Fruit fly (Drosophila melanogaster) whole organism, embryonic: ENCODE data around the gene alphaCOP.

Experiments used
- Awh ChIP-seq: fragments of 200-800 bp; sonication (Bioruptor generic); IDR thresholded peaks from 2 replicates; pipeline ENCODE4, ENCODE4 v1.3.6; 2022; ENCODE audit warnings: missing biosample characterization, missing genetic modification characterization
- CG1024 ChIP-seq: fragments of 200-800 bp; sonication (Bioruptor generic); IDR thresholded peaks from 2 replicates; pipeline ENCODE4 v1.3.6; 2022; ENCODE audit warnings: missing biosample characterization, missing genetic modification characterization
- CG11085 ChIP-seq: fragments of 200-800 bp; sonication (Bioruptor generic); IDR thresholded peaks from 2 replicates; pipeline ENCODE4 v1.3.6; 2022; ENCODE audit warnings: missing biosample characterization, missing genetic modification characterization
- CG1233 ChIP-seq: fragments of 200-800 bp; sonication (Bioruptor generic); optimal IDR thresholded peaks from 4 replicates; lab custom pipeline; 2018; ENCODE audit warnings: missing biosample characterization, mild to moderate bottlenecking, missing genetic modification characterization
- CG13123 ChIP-seq: fragments of 200-800 bp; sonication (Bioruptor generic); optimal IDR thresholded peaks from 2 replicates; lab custom pipeline; 2016; ENCODE audit warnings: missing biosample characterization, missing genetic modification characterization
- CG13296 ChIP-seq: fragments of 200-800 bp; sonication (Bioruptor generic); optimal IDR thresholded peaks from 3 replicates; lab custom pipeline; 2018; ENCODE audit warnings: missing biosample characterization, mild to moderate bottlenecking, missing genetic modification characterization
- CG13424 ChIP-seq: fragments of 200-800 bp; sonication (Bioruptor generic); optimal IDR thresholded peaks from 2 replicates; lab custom pipeline; 2019; ENCODE audit warnings: missing biosample characterization, mild to moderate bottlenecking, missing genetic modification characterization, moderate library complexity
- CG13624 ChIP-seq: fragments of 200-800 bp; sonication (Bioruptor generic); optimal IDR thresholded peaks from 2 replicates; lab custom pipeline; 2016; ENCODE audit warnings: missing biosample characterization, missing genetic modification characterization
- CG1529 ChIP-seq: fragments of 200-800 bp; sonication (Bioruptor generic); optimal IDR thresholded peaks from 3 replicates; lab custom pipeline; 2018; ENCODE audit warnings: missing biosample characterization, missing genetic modification characterization
- CG17912 ChIP-seq: fragments of 200-800 bp; sonication (Bioruptor generic); optimal IDR thresholded peaks from 2 replicates; lab custom pipeline; 2018; ENCODE audit warnings: missing biosample characterization, mild to moderate bottlenecking, missing genetic modification characterization
- CG1832 ChIP-seq: fragments of 200-800 bp; sonication (Bioruptor generic); optimal IDR thresholded peaks from 2 replicates; lab custom pipeline; 2017; ENCODE audit warnings: missing biosample characterization, mild to moderate bottlenecking, missing genetic modification characterization, inconsistent platforms
- CG2120 ChIP-seq: fragments of 200-800 bp; sonication (Bioruptor generic); optimal IDR thresholded peaks from 3 replicates; lab custom pipeline; 2016; ENCODE audit warnings: missing biosample characterization, missing genetic modification characterization
- CG2129 ChIP-seq: fragments of 200-800 bp; sonication (Bioruptor generic); IDR thresholded peaks from 2 replicates; pipeline ENCODE4 v1.3.6; 2022; ENCODE audit warnings: missing biosample characterization, missing genetic modification characterization; ENCODE audit not compliant: partially characterized antibody
- CG33213 ChIP-seq: fragments of 200-800 bp; sonication (Bioruptor generic); optimal IDR thresholded peaks from 3 replicates; lab custom pipeline; 2016; ENCODE audit warnings: missing biosample characterization, missing genetic modification characterization
- CG4360 ChIP-seq: fragments of 200-800 bp; sonication (Bioruptor generic); IDR thresholded peaks from 2 replicates; pipeline ENCODE4 v1.3.6; 2022; ENCODE audit warnings: missing biosample characterization, missing genetic modification characterization
- CG6813 ChIP-seq: fragments of 200-800 bp; sonication (Bioruptor generic); optimal IDR thresholded peaks from 2 replicates; lab custom pipeline; 2017; ENCODE audit warnings: missing biosample characterization, missing genetic modification characterization, mild to moderate bottlenecking, moderate library complexity, missing genetic modification reagents
- CG6854 ChIP-seq: fragments of 200-800 bp; sonication (Bioruptor generic); optimal IDR thresholded peaks from 3 replicates; lab custom pipeline; 2017; ENCODE audit warnings: missing biosample characterization, mild to moderate bottlenecking, missing genetic modification characterization
- CG7271 ChIP-seq: fragments of 200-800 bp; sonication (Bioruptor generic); optimal IDR thresholded peaks from 2 replicates; lab custom pipeline; 2018; ENCODE audit warnings: missing biosample characterization, mild to moderate bottlenecking, missing genetic modification characterization, moderate library complexity
- CG7839 ChIP-seq: fragments of 200-800 bp; sonication (Bioruptor generic); optimal IDR thresholded peaks from 3 replicates; lab custom pipeline; 2018; ENCODE audit warnings: missing biosample characterization, mild to moderate bottlenecking, missing genetic modification characterization, moderate library complexity
- CG9215 ChIP-seq: fragments of 200-800 bp; sonication (Bioruptor generic); IDR thresholded peaks from 2 replicates; pipeline ENCODE4 v1.3.6; 2022; ENCODE audit warnings: missing biosample characterization, missing genetic modification characterization
- CG9437 ChIP-seq: fragments of 200-800 bp; sonication (Bioruptor generic); optimal IDR thresholded peaks from 2 replicates; lab custom pipeline; 2018; ENCODE audit warnings: missing biosample characterization, mild to moderate bottlenecking, missing genetic modification characterization
- Camta ChIP-seq: fragments of 200-800 bp; sonication (Bioruptor generic); optimal IDR thresholded peaks from 2 replicates; lab custom pipeline; 2016; ENCODE audit warnings: missing biosample characterization, missing genetic modification characterization
- CoRest ChIP-seq: fragments of 200-800 bp; sonication (Bioruptor generic); optimal IDR thresholded peaks from 3 replicates; lab custom pipeline; 2018; ENCODE audit warnings: missing biosample characterization, mild to moderate bottlenecking, missing genetic modification characterization, moderate library complexity
- E2f1 ChIP-seq: fragments of 200-800 bp; sonication (Bioruptor generic); IDR thresholded peaks from 2 replicates; pipeline ENCODE4 v1.3.6; 2022; ENCODE audit warnings: missing biosample characterization, missing genetic modification characterization
- Gug ChIP-seq: fragments of 200-800 bp; sonication (Bioruptor generic); IDR thresholded peaks from 4 replicates; pipeline ENCODE4 v1.3.6; 2022; ENCODE audit warnings: missing biosample characterization, missing genetic modification characterization
- Hand ChIP-seq: fragments of 200-800 bp; sonication (Bioruptor generic); optimal IDR thresholded peaks from 2 replicates; lab custom pipeline; 2017; ENCODE audit warnings: mild to moderate bottlenecking, missing biosample characterization, missing genetic modification reagents, missing genetic modification characterization
- HmgZ ChIP-seq: fragments of 200-800 bp; sonication (Bioruptor generic); optimal IDR thresholded peaks from 2 replicates; lab custom pipeline; 2018; ENCODE audit warnings: missing biosample characterization, mild to moderate bottlenecking, missing genetic modification characterization
- MBD-R2 ChIP-seq: fragments of 200-800 bp; sonication (Bioruptor generic); IDR thresholded peaks from 2 replicates; pipeline ENCODE4 v1.3.6; 2022; ENCODE audit warnings: missing biosample characterization, missing genetic modification characterization
- NK7.1 ChIP-seq: fragments of 200-800 bp; sonication (Bioruptor generic); optimal IDR thresholded peaks from 3 replicates; lab custom pipeline; 2016; ENCODE audit warnings: missing biosample characterization, missing genetic modification characterization
- Ravus ChIP-seq: fragments of 200-800 bp; sonication (Bioruptor generic); IDR thresholded peaks from 2 replicates; pipeline ENCODE4 v1.3.6; 2022; ENCODE audit warnings: missing biosample characterization, missing genetic modification characterization
- Rfx ChIP-seq: fragments of 200-800 bp; sonication (Bioruptor generic); IDR thresholded peaks from 2 replicates; pipeline ENCODE4 v1.3.6; 2022; ENCODE audit warnings: missing biosample characterization, missing genetic modification characterization
- Rx ChIP-seq: fragments of 200-800 bp; sonication (Bioruptor generic); IDR thresholded peaks from 2 replicates; pipeline ENCODE4 v1.3.6; 2022; ENCODE audit warnings: missing biosample characterization, missing genetic modification characterization
- Xrp1 ChIP-seq: fragments of 200-800 bp; sonication (Bioruptor generic); IDR thresholded peaks from 2 replicates; pipeline ENCODE4 v1.3.6; 2022; ENCODE audit warnings: missing biosample characterization, missing genetic modification characterization
- abd-A ChIP-seq: fragments of 200-800 bp; sonication (Bioruptor generic); optimal IDR thresholded peaks from 3 replicates; lab custom pipeline; 2019; ENCODE audit warnings: missing biosample characterization, mild to moderate bottlenecking, missing genetic modification characterization, moderate library complexity
- ase ChIP-seq: fragments of 200-800 bp; sonication (Bioruptor generic); IDR thresholded peaks from 3 replicates; pipeline ENCODE4 v1.3.6; 2022; ENCODE audit warnings: missing biosample characterization, missing genetic modification characterization
- bab2 ChIP-seq: fragments of 200-800 bp; sonication (Bioruptor generic); optimal IDR thresholded peaks from 2 replicates; lab custom pipeline; 2016; ENCODE audit warnings: missing biosample characterization, missing genetic modification characterization
- danr ChIP-seq: fragments of 200-800 bp; sonication (Bioruptor generic); IDR thresholded peaks from 2 replicates; pipeline ENCODE4 v1.3.6; 2022; ENCODE audit warnings: missing biosample characterization, missing genetic modification characterization
- dm ChIP-seq: fragments of 200-800 bp; sonication (Bioruptor generic); optimal IDR thresholded peaks from 3 replicates; lab custom pipeline; 2016; ENCODE audit warnings: missing biosample characterization, missing genetic modification characterization
- ems ChIP-seq: fragments of 200-800 bp; sonication (Bioruptor generic); optimal IDR thresholded peaks from 3 replicates; lab custom pipeline; 2016; ENCODE audit warnings: missing biosample characterization, missing genetic modification characterization
- h ChIP-seq: fragments of >200 bp; optimal IDR thresholded peaks from 2 replicates; lab custom pipeline; 2017
- hb ChIP-seq: fragments of 200-800 bp; sonication (Bioruptor generic); IDR thresholded peaks from 3 replicates; pipeline ENCODE4 v1.3.6; 2022; ENCODE audit warnings: missing biosample characterization, missing genetic modification characterization; ENCODE audit not compliant: partially characterized antibody
- ind ChIP-seq: fragments of 200-800 bp; sonication (Bioruptor generic); optimal IDR thresholded peaks from 3 replicates; lab custom pipeline; 2016; ENCODE audit warnings: missing biosample characterization, missing genetic modification characterization
- nerfin-2 ChIP-seq: fragments of 200-800 bp; sonication (Bioruptor generic); IDR thresholded peaks from 2 replicates; pipeline ENCODE4 v1.3.6; 2022; ENCODE audit warnings: missing biosample characterization, missing genetic modification characterization; ENCODE audit not compliant: partially characterized antibody
- nom ChIP-seq: fragments of 200-800 bp; sonication (Bioruptor generic); optimal IDR thresholded peaks from 2 replicates; lab custom pipeline; 2017; ENCODE audit warnings: missing biosample characterization, missing genetic modification characterization, mild to moderate bottlenecking, moderate library complexity, missing genetic modification reagents
- org-1 ChIP-seq: fragments of 200-800 bp; sonication (Bioruptor generic); optimal IDR thresholded peaks from 2 replicates; lab custom pipeline; 2017; ENCODE audit warnings: missing biosample characterization, missing genetic modification characterization
- peb ChIP-seq: fragments of 200-800 bp; sonication (Bioruptor generic); IDR thresholded peaks from 2 replicates; pipeline ENCODE4 v1.3.6; 2022; ENCODE audit warnings: missing biosample characterization, missing genetic modification characterization
- sd ChIP-seq: fragments of 200-800 bp; sonication (Bioruptor generic); optimal IDR thresholded peaks from 3 replicates; lab custom pipeline; 2018; ENCODE audit warnings: missing biosample characterization, mild to moderate bottlenecking, missing genetic modification characterization, moderate library complexity
- seq ChIP-seq: fragments of 200-800 bp; sonication (Bioruptor generic); IDR thresholded peaks from 2 replicates; pipeline ENCODE4 v1.3.6; 2022; ENCODE audit warnings: missing biosample characterization, missing genetic modification characterization
- toy ChIP-seq: fragments of 200-800 bp; sonication (Bioruptor generic); IDR thresholded peaks from 2 replicates; pipeline ENCODE4 v1.3.6; 2022; ENCODE audit warnings: missing biosample characterization, missing genetic modification characterization
- vnd ChIP-seq: fragments of 200-800 bp; sonication (Bioruptor generic); IDR thresholded peaks from 3 replicates; pipeline ENCODE4 v1.3.6; 2022; ENCODE audit warnings: missing biosample characterization, missing genetic modification characterization; ENCODE audit not compliant: partially characterized antibody
- zen2 ChIP-seq: fragments of 200-800 bp; sonication (Bioruptor generic); IDR thresholded peaks from 3 replicates; pipeline ENCODE4 v1.3.6; 2022; ENCODE audit warnings: missing biosample characterization, missing genetic modification characterization; ENCODE audit not compliant: partially characterized antibody

Gene alphaCOP

DNA sequence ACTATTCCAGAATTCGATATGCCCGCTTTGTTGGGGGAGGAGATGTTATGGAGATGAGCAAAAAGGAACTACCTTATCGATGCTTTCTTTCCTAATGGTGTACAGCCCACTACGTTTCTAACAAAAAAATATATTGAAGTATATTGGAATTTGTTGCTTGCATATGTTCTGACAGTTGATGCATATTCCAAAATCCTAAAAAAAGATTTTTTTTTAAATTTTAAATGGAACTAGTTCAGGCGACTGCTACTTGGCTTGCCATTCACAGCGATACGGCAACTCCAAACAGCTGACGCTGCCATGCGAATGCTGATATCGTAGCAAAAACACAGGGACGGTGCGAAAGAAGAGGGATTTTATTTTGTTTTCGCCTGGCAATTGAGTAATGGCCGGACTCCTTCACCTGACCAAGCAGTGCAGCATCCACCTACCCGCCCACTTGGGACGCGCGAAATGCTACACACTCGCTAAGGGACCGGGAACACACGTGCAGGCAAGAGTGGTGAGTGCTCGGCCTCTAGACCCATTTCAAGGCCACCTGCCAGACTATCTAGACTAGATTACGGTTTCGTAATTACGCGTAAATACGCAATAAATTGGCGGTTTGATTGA is 26.8 kb downstream of the alphaCOP start, which contains the start of the genes CG13926, ABCB7 and CG33230 (continued):
- TF ChIP-seq ind (GFP tag; lab: Kevin White, UChicago) (peak; percentile 27), toy (GFP tag; lab: Robert Waterston, UW) (no peak), Rfx (GFP tag; lab: Robert Waterston, UW) (peak; percentile 57; the same call in 1 of the 2 replicates), CG13296 (GFP tag; lab: Kevin White, UChicago) (no peak), h (lab: Kevin White, UChicago) (no peak), Hand (GFP tag; lab: Kevin White, UChicago) (no peak), Ravus (no peak), danr (no peak), CG1233 (GFP tag; lab: Kevin White, UChicago) (no peak), MBD-R2 (GFP tag; lab: Robert Waterston, UW) (peak; percentile 84), org-1 (GFP tag; lab: Kevin White, UChicago) (no peak), abd-A (tag; lab: Kevin White, UChicago) (no peak), NK7.1 (GFP tag; lab: Kevin White, UChicago) (no peak), CG13624 (peak; percentile 35), CG7839 (no peak), CG9215 (no peak), E2f1 (GFP tag; lab: Robert Waterston, UW) (no peak), CG33213 (GFP tag; lab: Kevin White, UChicago) (no peak), CG9437 (GFP tag; lab: Kevin White, UChicago) (peak; percentile 21), CG4360 (GFP tag; lab: Robert Waterston, UW) (no peak), Awh (GFP tag; lab: Robert Waterston, UW) (no peak), dm (no peak), Xrp1 (GFP tag; lab: Robert Waterston, UW) (0 out of 2 replicates have a peak, but pooled peaks have one; percentile 36), CG1529 (GFP tag; lab: Kevin White, UChicago) (no peak), zen2 (no peak), vnd (GFP tag; lab: Robert Waterston, UW) (no peak), hb (GFP tag; lab: Robert Waterston, UW) (no peak), nerfin-2 (GFP tag; lab: Robert Waterston, UW) (0 out of 2 replicates have a peak, but pooled peaks have one; percentile 16), nom (GFP tag; lab: Kevin White, UChicago) (no peak), CG1832 (GFP tag; lab: Kevin White, UChicago) (no peak), CG13123 (GFP tag; lab: Kevin White, UChicago) (no peak), Camta (GFP tag; lab: Kevin White, UChicago) (no peak), CG1024 (GFP tag; lab: Robert Waterston, UW) (no peak), CG6854 (GFP tag; lab: Kevin White, UChicago) (no peak), ase (GFP tag; lab: Robert Waterston, UW) (no peak), seq (GFP tag; lab: Robert Waterston, UW) (no peak), CG13424 (tag; lab: Kevin White, UChicago) (peak; percentile 39), CG6813 (no peak), HmgZ (tag; lab: Kevin White, UChicago) (no peak), CG7271 (no peak), peb (no peak), CG11085 (GFP tag; lab: Robert Waterston, UW) (no peak), ems (GFP tag; lab: Kevin White, UChicago) (no peak), Rx (GFP tag; lab: Robert Waterston, UW) (no peak), CG2120 (peak; percentile 71), CG2129 (GFP tag; lab: Robert Waterston, UW) (no peak; the same call in 1 of the 2 replicates), bab2 (peak; percentile 36), sd (tag; lab: Kevin White, UChicago) (no peak), CoRest (tag; lab: Kevin White, UChicago) (peak; percentile 52), Gug (GFP tag; lab: Robert Waterston, UW) (peak; percentile 43; the same call in 1 of the 4 replicates), CG17912 (GFP tag; lab: Kevin White, UChicago) (no peak)
